Fruit fly (Drosophila melanogaster): Measurements from ENCODE around the gene CG31267.

The CG31267 gene

dm6 chr3R:17133897-17134296 lies at the start of gene CG31267:
Gene CG31267, plus strand, starts transcription at chr3R:17134197.
- TF ChIP-seq CTCF (optimal IDR thresholded peaks at IDR 0.05) = no peak
- TF ChIP-seq CG8478 (optimal IDR thresholded peaks at IDR 0.05) = no peak

dm6 chr3R:17085029-17085807 lies 48.8 kb upstream of the CG31267 start, which contains the start of gene GckIII:
Gene GckIII, plus strand, starts transcription at chr3R:17085513.
- TF ChIP-seq CTCF (optimal IDR thresholded peaks at IDR 0.05) = no peak
- TF ChIP-seq CG8478 (optimal IDR thresholded peaks at IDR 0.05) = no peak

dm6 chr3R:17087977-17088618 lies 45.9 kb upstream of the CG31267 start, which contains the start of gene cal1:
Gene cal1, plus strand, starts transcription at chr3R:17088280.
- TF ChIP-seq CG8478 (optimal IDR thresholded peaks at IDR 0.05) (no peak), CTCF (optimal IDR thresholded peaks at IDR 0.05) (no peak)

- TF ChIP-seq CG8478 (optimal IDR thresholded peaks at IDR 0.05) (no peak), CTCF (optimal IDR thresholded peaks at IDR 0.05) (peak; percentile 63 to 86)
Measured at dm6 chr3R:17108881-17109280, 25.1 kb upstream of the CG31267 start.

- TF ChIP-seq CTCF (optimal IDR thresholded peaks at IDR 0.05) (no peak), CG8478 (optimal IDR thresholded peaks at IDR 0.05) (no peak)
Measured at dm6 chr3R:17110880-17111726, 22.9 kb upstream of the CG31267 start.

dm6 chr3R:17115668-17116067 lies 18.3 kb upstream of the CG31267 start:
- TF ChIP-seq CTCF (optimal IDR thresholded peaks at IDR 0.05) (no peak), CG8478 (optimal IDR thresholded peaks at IDR 0.05) (no peak)

- TF ChIP-seq CTCF (optimal IDR thresholded peaks at IDR 0.05) (no peak), CG8478 (optimal IDR thresholded peaks at IDR 0.05) (no peak)
Measured at dm6 chr3R:17116231-17116630, 17.8 kb upstream of the CG31267 start.

dm6 chr3R:17117607-17118327 lies 16.2 kb upstream of the CG31267 start:
- TF ChIP-seq CTCF (optimal IDR thresholded peaks at IDR 0.05) (no peak), CG8478 (optimal IDR thresholded peaks at IDR 0.05) (no peak)

dm6 chr3R:17118917-17119378 lies 15.0 kb upstream of the CG31267 start:
- TF ChIP-seq CG8478 (optimal IDR thresholded peaks at IDR 0.05) (no peak), CTCF (optimal IDR thresholded peaks at IDR 0.05) (no peak)

- TF ChIP-seq CG8478 (optimal IDR thresholded peaks at IDR 0.05) = no peak
- no peak for TF ChIP-seq CTCF (optimal IDR thresholded peaks at IDR 0.05)
Measured at dm6 chr3R:17120165-17120564, 13.8 kb upstream of the CG31267 start, which contains the start of gene CG34278. Gene CG34278, plus strand, starts transcription at chr3R:17120465.

- no peak for TF ChIP-seq CTCF (optimal IDR thresholded peaks at IDR 0.05)
- no peak for TF ChIP-seq CG8478 (optimal IDR thresholded peaks at IDR 0.05)
Measured at dm6 chr3R:17121277-17121676, 12.7 kb upstream of the CG31267 start, which contains the start of gene CG42779. Gene CG42779, plus strand, starts transcription at chr3R:17121577.

dm6 chr3R:17122796-17123504 lies 11.0 kb upstream of the CG31267 start:
- TF ChIP-seq CTCF (optimal IDR thresholded peaks at IDR 0.05) (no peak), CG8478 (optimal IDR thresholded peaks at IDR 0.05) (no peak)

- no peak for TF ChIP-seq CTCF (optimal IDR thresholded peaks at IDR 0.05)
- TF ChIP-seq CG8478 (optimal IDR thresholded peaks at IDR 0.05) = no peak
Measured at dm6 chr3R:17124177-17124576, 9.8 kb upstream of the CG31267 start, which contains the start of gene CG45079. Gene CG45079, plus strand, starts transcription at chr3R:17124477.
